Worm (Caenorhabditis elegans) whole organism, L3 larva: ENCODE measurements around the gene T11F8.12.

ENCODE experiments used
- ceh-9 ChIP-seq: sonication (generic microtip); optimal IDR thresholded peaks from 2 replicates; lab custom pipeline; 2018; ENCODE audit warnings: missing biosample characterization, missing genetic modification characterization
- elt-2 ChIP-seq: sonication (generic microtip); optimal IDR thresholded peaks from 2 replicates; lab custom pipeline; 2016; ENCODE audit warnings: missing genetic modification reagents, mild to moderate bottlenecking, missing genetic modification characterization, missing compliant biosample characterization
- nhr-11 ChIP-seq: fragments of 150-350 bp; optimal IDR thresholded peaks from 2 replicates; lab custom pipeline; 2014; ENCODE audit warnings: missing biosample characterization, missing genetic modification characterization
- pha-4 ChIP-seq: fragments of 150-350 bp; optimal IDR thresholded peaks from 2 replicates; lab custom pipeline; 2014; ENCODE audit warnings: missing biosample characterization, missing genetic modification reagents, missing genetic modification characterization
- pqm-1 ChIP-seq: fragments of 150-350 bp; optimal IDR thresholded peaks from 2 replicates; lab custom pipeline; 2017; ENCODE audit warnings: missing biosample characterization, missing genetic modification characterization, inconsistent platforms
- ztf-11 ChIP-seq: fragments of 150-350 bp; optimal IDR thresholded peaks from 2 replicates; lab custom pipeline; 2014; ENCODE audit warnings: missing biosample characterization, missing genetic modification characterization

DNA sequence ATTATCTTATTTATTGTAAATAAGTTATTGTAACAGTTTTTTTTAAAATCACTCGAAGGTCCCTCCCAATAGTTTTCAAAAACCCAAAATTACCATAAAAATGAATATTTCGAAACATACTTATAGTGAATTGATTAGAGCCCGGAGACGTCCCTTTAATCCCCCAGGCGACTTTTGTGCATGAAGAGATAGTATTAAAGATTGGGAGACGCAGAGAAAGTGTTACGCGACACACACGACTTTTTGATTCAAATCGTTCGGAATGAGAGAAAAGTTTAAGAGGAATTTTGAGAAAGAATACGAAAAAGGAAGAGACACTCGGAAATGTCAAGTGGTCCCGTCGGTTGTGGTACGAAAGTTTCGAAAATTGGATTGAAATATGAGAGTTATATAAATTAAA is 11.0 kb upstream of the T11F8.12 start:
- TF ChIP-seq ceh-9 (tag; lab: Kevin White, UChicago) (no peak), ztf-11 (tag; lab: Kevin White, UChicago) (no peak), pha-4 (tag; lab: Kevin White, UChicago) (no peak), pqm-1 (no peak), nhr-11 (tag; lab: Kevin White, UChicago) (no peak), elt-2 (tag; lab: Kevin White, UChicago) (no peak)
